Fruit fly (Drosophila melanogaster) whole organism, embryonic: Measurements from ENCODE around the gene CG42404.

ENCODE experiments used
- CG11085 ChIP-seq: fragments of 200-800 bp; sonication (Bioruptor generic); IDR thresholded peaks from 2 replicates; pipeline ENCODE4 v1.3.6; 2022; ENCODE audit warnings: missing biosample characterization, missing genetic modification characterization
- CG11695 ChIP-seq: fragments of 200-800 bp; sonication (Bioruptor generic); IDR thresholded peaks from 3 replicates; pipeline ENCODE4 v1.3.6; 2022; ENCODE audit warnings: missing biosample characterization, missing genetic modification characterization
- CG11696 ChIP-seq: fragments of 200-800 bp; sonication (Bioruptor generic); IDR thresholded peaks from 2 replicates; pipeline ENCODE4 v1.3.6; 2022; ENCODE audit warnings: missing biosample characterization, missing genetic modification characterization
- CG11723 ChIP-seq: fragments of 200-800 bp; sonication (Bioruptor generic); optimal IDR thresholded peaks from 2 replicates; lab custom pipeline; 2017; ENCODE audit warnings: missing biosample characterization, mild to moderate bottlenecking, missing genetic modification characterization
- CG12155 ChIP-seq: fragments of 200-800 bp; sonication (Bioruptor generic); optimal IDR thresholded peaks from 3 replicates; lab custom pipeline; 2016; ENCODE audit warnings: missing biosample characterization, missing genetic modification characterization
- CG12942 ChIP-seq: fragments of 200-800 bp; sonication (Bioruptor generic); optimal IDR thresholded peaks from 3 replicates; lab custom pipeline; 2016; ENCODE audit warnings: missing biosample characterization, missing genetic modification characterization
- CG13894 ChIP-seq: fragments of 200-800 bp; sonication (Bioruptor generic); optimal IDR thresholded peaks from 3 replicates; lab custom pipeline; 2018; ENCODE audit warnings: missing biosample characterization, mild to moderate bottlenecking, missing genetic modification characterization, moderate library complexity
- CG15479 ChIP-seq: fragments of 200-800 bp; sonication (Bioruptor generic); optimal IDR thresholded peaks from 3 replicates; lab custom pipeline; 2019; ENCODE audit warnings: missing biosample characterization, mild to moderate bottlenecking, missing genetic modification characterization, moderate library complexity
- CG18599 ChIP-seq: fragments of 200-800 bp; sonication (Bioruptor generic); optimal IDR thresholded peaks from 3 replicates; lab custom pipeline; 2017; ENCODE audit warnings: missing biosample characterization, missing genetic modification characterization, mild to moderate bottlenecking, moderate library complexity, missing genetic modification reagents
- CG2712 ChIP-seq: fragments of 200-800 bp; optimal IDR thresholded peaks from 3 replicates; lab custom pipeline; 2019; ENCODE audit warnings: missing biosample characterization, mild to moderate bottlenecking, missing genetic modification characterization, moderate library complexity
- CG4424 ChIP-seq: fragments of 200-800 bp; sonication (Bioruptor generic); optimal IDR thresholded peaks from 3 replicates; lab custom pipeline; 2016; ENCODE audit warnings: missing biosample characterization, missing genetic modification characterization
- CG6654 ChIP-seq: fragments of 200-800 bp; sonication (Bioruptor generic); optimal IDR thresholded peaks from 2 replicates; lab custom pipeline; 2017; ENCODE audit warnings: missing biosample characterization, mild to moderate bottlenecking, missing genetic modification characterization
- CG6683 ChIP-seq: fragments of 200-800 bp; sonication (Bioruptor generic); optimal IDR thresholded peaks from 2 replicates; lab custom pipeline; 2017; ENCODE audit warnings: missing biosample characterization, mild to moderate bottlenecking, missing genetic modification characterization, missing genetic modification reagents
- CG6854 ChIP-seq: fragments of 200-800 bp; sonication (Bioruptor generic); optimal IDR thresholded peaks from 3 replicates; lab custom pipeline; 2017; ENCODE audit warnings: missing biosample characterization, mild to moderate bottlenecking, missing genetic modification characterization
- CG7271 ChIP-seq: fragments of 200-800 bp; sonication (Bioruptor generic); optimal IDR thresholded peaks from 2 replicates; lab custom pipeline; 2018; ENCODE audit warnings: missing biosample characterization, mild to moderate bottlenecking, missing genetic modification characterization, moderate library complexity
- CG9932 ChIP-seq: fragments of 200-800 bp; sonication (Bioruptor generic); IDR thresholded peaks from 2 replicates; pipeline ENCODE4 v1.3.6; 2022; ENCODE audit warnings: missing biosample characterization, missing genetic modification characterization
- Dfd ChIP-seq, 2 experiments: fragments of >200 bp; optimal IDR thresholded peaks; 2 replicates each; lab custom pipeline; 2017; ENCODE audit warnings: missing biosample characterization in 2 of 2, missing genetic modification characterization in 2 of 2
- Drgx ChIP-seq: fragments of 200-800 bp; sonication (Bioruptor generic); IDR thresholded peaks from 2 replicates; pipeline ENCODE4 v1.3.6; 2022; ENCODE audit warnings: missing biosample characterization, missing genetic modification characterization
- HLHmδ ChIP-seq: fragments of 200-800 bp; sonication (Bioruptor generic); optimal IDR thresholded peaks from 2 replicates; lab custom pipeline; 2018; ENCODE audit warnings: missing biosample characterization, mild to moderate bottlenecking, missing genetic modification characterization, moderate library complexity
- HmgD ChIP-seq: fragments of 200-800 bp; sonication (Bioruptor generic); optimal IDR thresholded peaks from 3 replicates; lab custom pipeline; 2016; ENCODE audit warnings: missing biosample characterization, missing genetic modification characterization
- MESR4 ChIP-seq: fragments of 200-800 bp; sonication (Bioruptor generic); optimal IDR thresholded peaks from 2 replicates; lab custom pipeline; 2018; ENCODE audit warnings: missing biosample characterization, mild to moderate bottlenecking, missing genetic modification characterization, moderate library complexity
- Mrtf ChIP-seq: fragments of 200-800 bp; sonication (Bioruptor generic); IDR thresholded peaks from 3 replicates; pipeline ENCODE4 v1.3.6; 2022; ENCODE audit warnings: missing biosample characterization, missing genetic modification characterization
- Opbp ChIP-seq: fragments of 200-800 bp; sonication (Bioruptor generic); IDR thresholded peaks from 3 replicates; pipeline ENCODE4 v1.3.6; 2022; ENCODE audit warnings: missing biosample characterization, missing genetic modification characterization; ENCODE audit not compliant: partially characterized antibody
- Rx ChIP-seq: fragments of 200-800 bp; sonication (Bioruptor generic); IDR thresholded peaks from 2 replicates; pipeline ENCODE4 v1.3.6; 2022; ENCODE audit warnings: missing biosample characterization, missing genetic modification characterization
- Stat92E ChIP-seq, 3 experiments: fragments of >200 bp in 2 of 3; fragments of 200-800 bp in 1 of 3; sonication (Bioruptor generic) in 1 of 3; optimal IDR thresholded peaks; 2 replicates each; lab custom pipeline; 2017 to 2019; ENCODE audit warnings: missing biosample characterization in 3 of 3, missing genetic modification characterization in 3 of 3, mild to moderate bottlenecking in 1 of 3, moderate library complexity in 1 of 3
- Vsx1 ChIP-seq: fragments of 200-800 bp; sonication (Bioruptor generic); optimal IDR thresholded peaks from 2 replicates; lab custom pipeline; 2017; ENCODE audit warnings: missing biosample characterization, mild to moderate bottlenecking, missing genetic modification characterization, missing genetic modification reagents
- abd-A ChIP-seq: fragments of 200-800 bp; sonication (Bioruptor generic); optimal IDR thresholded peaks from 3 replicates; lab custom pipeline; 2019; ENCODE audit warnings: missing biosample characterization, mild to moderate bottlenecking, missing genetic modification characterization, moderate library complexity
- ase ChIP-seq: fragments of 200-800 bp; sonication (Bioruptor generic); IDR thresholded peaks from 3 replicates; pipeline ENCODE4 v1.3.6; 2022; ENCODE audit warnings: missing biosample characterization, missing genetic modification characterization
- az2 ChIP-seq: fragments of 200-800 bp; sonication (Bioruptor generic); optimal IDR thresholded peaks from 3 replicates; lab custom pipeline; 2016; ENCODE audit warnings: missing biosample characterization, missing genetic modification characterization
- chinmo ChIP-seq: fragments of 200-800 bp; sonication (Bioruptor generic); IDR thresholded peaks from 4 replicates; pipeline ENCODE4 v1.3.6; 2022; ENCODE audit warnings: missing biosample characterization, missing genetic modification characterization; ENCODE audit not compliant: partially characterized antibody
- chn ChIP-seq: fragments of 200-800 bp; sonication (Bioruptor generic); optimal IDR thresholded peaks from 2 replicates; lab custom pipeline; 2016; ENCODE audit warnings: missing biosample characterization, missing genetic modification characterization
- croc ChIP-seq: fragments of 200-800 bp; sonication (Bioruptor generic); conservative IDR thresholded peaks from 3 replicates; pipeline ENCODE4 v1.3.6; 2022; ENCODE audit warnings: missing biosample characterization, missing genetic modification characterization
- eve ChIP-seq, 2 experiments: fragments of >200 bp; optimal IDR thresholded peaks; 2 replicates each; lab custom pipeline; 2017; ENCODE audit warnings: missing biosample characterization in 2 of 2, missing genetic modification characterization in 2 of 2
- gem ChIP-seq: fragments of 200-800 bp; sonication (Bioruptor generic); optimal IDR thresholded peaks from 2 replicates; lab custom pipeline; 2019; ENCODE audit warnings: missing biosample characterization, mild to moderate bottlenecking, missing genetic modification characterization, moderate library complexity
- h ChIP-seq: fragments of >200 bp; optimal IDR thresholded peaks from 2 replicates; lab custom pipeline; 2017
- kah ChIP-seq: fragments of 200-800 bp; sonication (Bioruptor generic); optimal IDR thresholded peaks from 2 replicates; lab custom pipeline; 2018; ENCODE audit warnings: missing biosample characterization, mild to moderate bottlenecking, missing genetic modification characterization
- kay ChIP-seq: fragments of 200-800 bp; sonication (Bioruptor generic); optimal IDR thresholded peaks from 2 replicates; lab custom pipeline; 2016; ENCODE audit warnings: missing biosample characterization, missing genetic modification characterization
- luna ChIP-seq: fragments of 200-800 bp; sonication (Bioruptor generic); optimal IDR thresholded peaks from 2 replicates; lab custom pipeline; 2016; ENCODE audit warnings: missing biosample characterization, missing genetic modification characterization
- oc ChIP-seq: fragments of 200-800 bp; sonication (Bioruptor generic); optimal IDR thresholded peaks from 2 replicates; lab custom pipeline; 2018; ENCODE audit warnings: missing biosample characterization, mild to moderate bottlenecking, missing genetic modification characterization, moderate library complexity
- pnt ChIP-seq: fragments of 200-800 bp; sonication (Bioruptor generic); optimal IDR thresholded peaks from 3 replicates; lab custom pipeline; 2016; ENCODE audit warnings: missing biosample characterization, missing genetic modification characterization
- pum ChIP-seq: fragments of 200-800 bp; sonication (Bioruptor generic); optimal IDR thresholded peaks from 2 replicates; lab custom pipeline; 2016; ENCODE audit warnings: missing biosample characterization, missing genetic modification characterization
- rib ChIP-seq: fragments of 200-800 bp; sonication (Bioruptor generic); IDR thresholded peaks from 2 replicates; pipeline ENCODE4 v1.3.6; 2022; ENCODE audit warnings: missing biosample characterization, missing genetic modification characterization
- schlank ChIP-seq: fragments of 200-800 bp; sonication (Bioruptor generic); optimal IDR thresholded peaks from 2 replicates; lab custom pipeline; 2018; ENCODE audit warnings: missing biosample characterization, mild to moderate bottlenecking, missing genetic modification characterization
- sd ChIP-seq: fragments of 200-800 bp; sonication (Bioruptor generic); optimal IDR thresholded peaks from 3 replicates; lab custom pipeline; 2018; ENCODE audit warnings: missing biosample characterization, mild to moderate bottlenecking, missing genetic modification characterization, moderate library complexity
- so ChIP-seq: fragments of 200-800 bp; sonication (Bioruptor generic); IDR thresholded peaks from 3 replicates; pipeline ENCODE4 v1.3.6; 2022; ENCODE audit warnings: missing biosample characterization, missing genetic modification characterization
- tgo ChIP-seq: fragments of 200-800 bp; sonication (Bioruptor generic); IDR thresholded peaks from 3 replicates; pipeline ENCODE4 v1.3.6; 2022; ENCODE audit warnings: missing biosample characterization, missing genetic modification characterization
- usp ChIP-seq: fragments of >200 bp; optimal IDR thresholded peaks from 2 replicates; lab custom pipeline; 2017; ENCODE audit warnings: missing biosample characterization, missing genetic modification characterization
- vvl ChIP-seq: fragments of 200-800 bp; sonication (Bioruptor generic); IDR thresholded peaks from 2 replicates; pipeline ENCODE4 v1.3.6; 2022; ENCODE audit warnings: missing biosample characterization, missing genetic modification characterization
- zfh2 ChIP-seq: fragments of 200-800 bp; sonication (Bioruptor generic); optimal IDR thresholded peaks from 2 replicates; lab custom pipeline; 2016; ENCODE audit warnings: missing biosample characterization, missing genetic modification characterization

The CG42404 gene

DNA sequence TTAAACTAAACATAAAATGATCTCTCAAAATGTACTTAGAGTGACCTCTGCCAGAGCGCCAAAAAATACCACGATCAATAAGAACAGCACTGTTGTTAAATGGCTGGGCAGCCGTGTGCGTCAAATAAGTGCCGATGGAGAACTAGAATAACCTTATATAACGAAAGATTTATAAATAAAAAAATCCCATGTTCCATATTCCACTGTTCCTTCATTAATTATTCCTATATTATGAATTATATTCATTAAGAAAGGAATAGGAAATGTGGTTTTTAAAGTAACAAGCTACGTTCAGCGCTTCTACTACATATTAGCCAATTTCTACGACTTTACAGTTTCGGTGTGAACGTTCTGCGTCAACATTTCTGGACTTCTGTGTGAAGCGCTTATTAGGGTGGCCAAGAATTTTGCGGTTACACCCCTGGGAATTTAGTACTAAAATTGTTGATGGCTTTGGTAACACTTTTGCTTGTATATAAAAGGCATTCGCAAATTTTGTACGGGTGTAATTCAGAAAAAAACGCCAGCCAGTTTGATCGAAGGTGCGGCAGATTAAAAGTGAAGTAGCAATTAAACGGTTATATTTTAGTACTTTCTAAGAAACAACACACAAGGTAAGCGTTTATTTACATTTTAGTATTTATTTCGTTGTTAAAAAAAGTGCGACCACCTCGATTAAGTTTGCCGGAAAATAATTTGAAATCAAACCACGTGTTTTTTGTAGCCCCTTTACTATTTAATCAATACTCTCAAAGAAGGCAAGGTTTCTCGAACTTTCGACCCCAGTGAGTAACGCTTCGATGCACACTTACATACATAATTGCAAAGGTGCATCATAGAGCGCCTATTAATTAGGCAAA lies 7.5 kb upstream of the CG42404 start, which contains the start of the genes tefu and Hsc70-4 (continued):
- TF ChIP-seq CG4424 (GFP tag; lab: Kevin White, UChicago) (peak; percentile 82), usp (GFP tag; lab: Kevin White, UChicago) (no peak), CG13894 (tag; lab: Kevin White, UChicago) (peak; percentile 76), schlank (tag; lab: Kevin White, UChicago) (peak; percentile 28), abd-A (tag; lab: Kevin White, UChicago) (no peak), az2 (GFP tag; lab: Kevin White, UChicago) (peak; percentile 65), zfh2 (peak; percentile 81), CG12942 (GFP tag; lab: Kevin White, UChicago) (peak; percentile 76), eve (GFP tag; optimal IDR thresholded peaks at IDR 0.05; lab: Kevin White, UChicago) (no peak), gem (tag; lab: Kevin White, UChicago) (peak; percentile 86), oc (tag; lab: Kevin White, UChicago) (no peak), CG6683 (GFP tag; lab: Kevin White, UChicago) (no peak), CG12155 (peak; percentile 72), ase (GFP tag; lab: Robert Waterston, UW) (peak; percentile 79; the same call in 2 of the 3 replicates), h (no peak), pnt (GFP tag; lab: Kevin White, UChicago) (peak; percentile 85), CG6654 (peak; percentile 56), CG11723 (GFP tag; lab: Kevin White, UChicago) (peak; percentile 69), MESR4 (GFP tag; lab: Kevin White, UChicago) (peak; percentile 61), HLHmδ (no peak), vvl (GFP tag; lab: Robert Waterston, UW) (peak; percentile 80), CG9932 (GFP tag; lab: Robert Waterston, UW) (peak; percentile 90), CG7271 (tag; lab: Kevin White, UChicago) (peak; percentile 59), CG15479 (GFP tag; lab: Kevin White, UChicago) (no peak), Vsx1 (GFP tag; lab: Kevin White, UChicago) (no peak), kah (peak; percentile 45), CG11696 (peak; percentile 58), Dfd (GFP tag; optimal IDR thresholded peaks at IDR 0.05; lab: Kevin White, UChicago) (peak in 1 of 2 experiments; percentile 79), sd (tag; lab: Kevin White, UChicago) (no peak), chinmo (GFP tag; lab: Robert Waterston, UW) (peak; percentile 63; the same call in 1 of the 4 replicates), so (GFP tag; lab: Robert Waterston, UW) (peak; percentile 62; the same call in 1 of the 3 replicates), Mrtf (peak; percentile 83), tgo (peak; percentile 80), HmgD (GFP tag; lab: Kevin White, UChicago) (peak; percentile 34), CG11695 (GFP tag; lab: Robert Waterston, UW) (no peak), rib (GFP tag; lab: Robert Waterston, UW) (peak; percentile 81; the same call in 1 of the 2 replicates), CG6854 (GFP tag; lab: Kevin White, UChicago) (no peak), CG18599 (GFP tag; lab: Kevin White, UChicago) (peak; percentile 41), Rx (GFP tag; lab: Robert Waterston, UW) (peak; percentile 68), Drgx (peak; percentile 42; the same call in 1 of the 2 replicates), chn (GFP tag; lab: Kevin White, UChicago) (peak; percentile 82), Opbp (GFP tag; lab: Robert Waterston, UW) (peak; percentile 43; the same call in 2 of the 3 replicates), luna (GFP tag; lab: Kevin White, UChicago) (peak; percentile 47), Stat92E (GFP tag; optimal IDR thresholded peaks at IDR 0.05; lab: Kevin White, UChicago) (peak in 1 of 3 experiments; percentile 37), kay (GFP tag; lab: Kevin White, UChicago) (peak; percentile 18), CG2712 (tag; lab: Kevin White, UChicago) (no peak), pum (GFP tag; lab: Kevin White, UChicago) (peak; percentile 69), croc (GFP tag; lab: Robert Waterston, UW) (peak; percentile 49; the same call in 2 of the 3 replicates), CG11085 (peak; percentile 78)
